Worm (Caenorhabditis elegans) whole organism, L1 larva: ENCODE measurements around the gene tbb-6.
A peak's percentile ranks its signal among the peaks of the same experiment; 100 is the strongest.

ENCODE experiments used
- C16A3.4 ChIP-seq: fragments of 150-350 bp; optimal IDR thresholded peaks from 2 replicates; lab custom pipeline; 2014; ENCODE audit warnings: missing biosample characterization, missing genetic modification characterization
- C34B4.2 ChIP-seq: sonication (generic microtip); optimal IDR thresholded peaks from 2 replicates; lab custom pipeline; 2017; ENCODE audit warnings: mild to moderate bottlenecking, missing genetic modification characterization, missing compliant biosample characterization
- ceh-8 ChIP-seq: fragments of 200-800 bp; sonication (Bioruptor generic); optimal IDR thresholded peaks from 2 replicates; lab custom pipeline; 2018; ENCODE audit warnings: mild to moderate bottlenecking, missing genetic modification characterization, moderate library complexity, missing compliant biosample characterization
- ceh-82 ChIP-seq, 3 experiments: fragments of 150-350 bp in 1 of 3; sonication (generic microtip) in 2 of 3; optimal IDR thresholded peaks; 2 replicates each; lab custom pipeline; 2014 to 2017; ENCODE audit warnings: missing biosample characterization in 3 of 3, missing genetic modification characterization in 3 of 3
- ceh-88 ChIP-seq: fragments of 200-800 bp; sonication (Bioruptor generic); IDR thresholded peaks from 2 replicates; pipeline ENCODE4 v1.3.6; 2022; ENCODE audit warnings: missing genetic modification characterization, missing compliant biosample characterization
- ceh-90 ChIP-seq: sonication (generic microtip); optimal IDR thresholded peaks from 2 replicates; lab custom pipeline; 2016; ENCODE audit warnings: missing genetic modification characterization, missing compliant biosample characterization
- ces-1 ChIP-seq: fragments of 150-350 bp; optimal IDR thresholded peaks from 2 replicates; lab custom pipeline; 2014; ENCODE audit warnings: missing biosample characterization, missing genetic modification reagents, missing genetic modification characterization
- dpl-1 ChIP-seq, 3 experiments: fragments of 150-350 bp in 2 of 3; sonication (generic microtip) in 1 of 3; optimal IDR thresholded peaks; 2 replicates each; lab custom pipeline; 2014 to 2017; ENCODE audit warnings: missing biosample characterization in 3 of 3, missing genetic modification characterization in 3 of 3, missing genetic modification reagents in 3 of 3
- dsc-1 ChIP-seq: sonication (generic microtip); optimal IDR thresholded peaks from 2 replicates; lab custom pipeline; 2016; ENCODE audit warnings: mild to moderate bottlenecking, missing genetic modification characterization, missing compliant biosample characterization
- efl-1 ChIP-seq, 4 experiments: fragments of 150-350 bp; optimal IDR thresholded peaks in 3 of 4; peaks in 1 of 4; 1 replicate in 1 of 4; 2 replicates in 3 of 4; lab custom pipeline; 2014; ENCODE audit warnings: missing biosample characterization in 2 of 4, missing genetic modification characterization in 2 of 4, missing genetic modification reagents in 2 of 4
- efl-3 ChIP-seq: fragments of 200-800 bp; sonication (Bioruptor generic); optimal IDR thresholded peaks from 2 replicates; lab custom pipeline; 2018; ENCODE audit warnings: mild to moderate bottlenecking, missing genetic modification characterization, missing compliant biosample characterization
- egl-13 ChIP-seq: sonication (generic microtip); optimal IDR thresholded peaks from 2 replicates; lab custom pipeline; 2016; ENCODE audit warnings: missing genotype, missing genetic modification reagents, missing genetic modification characterization, missing compliant biosample characterization
- egl-27 ChIP-seq, 2 experiments: fragments of 150-350 bp in 1 of 2; sonication (generic microtip); optimal IDR thresholded peaks; 3 replicates each; lab custom pipeline; 2017 to 2018; ENCODE audit warnings: missing biosample characterization in 2 of 2, missing genetic modification characterization in 2 of 2, missing genetic modification reagents in 2 of 2
- elt-2 ChIP-seq: sonication (generic microtip); optimal IDR thresholded peaks from 2 replicates; lab custom pipeline; 2016; ENCODE audit warnings: missing genetic modification characterization, mild to moderate bottlenecking, inconsistent platforms, missing compliant biosample characterization, missing genetic modification reagents
- fkh-10 ChIP-seq: sonication (generic microtip); optimal IDR thresholded peaks from 2 replicates; lab custom pipeline; 2017; ENCODE audit warnings: missing biosample characterization, missing genetic modification reagents, missing genetic modification characterization
- fkh-4 ChIP-seq: sonication (generic microtip); optimal IDR thresholded peaks from 2 replicates; lab custom pipeline; 2016; ENCODE audit warnings: missing compliant biosample characterization, missing genetic modification characterization, borderline replicate concordance
- fkh-8 ChIP-seq: sonication (generic microtip); optimal IDR thresholded peaks from 2 replicates; lab custom pipeline; 2016; ENCODE audit warnings: mild to moderate bottlenecking, missing genetic modification characterization, missing compliant biosample characterization
- grh-1 ChIP-seq: fragments of 200-800 bp; sonication (Bioruptor generic); IDR thresholded peaks from 2 replicates; pipeline ENCODE4 v1.3.6; 2022; ENCODE audit warnings: missing genetic modification reagents, missing genetic modification characterization, missing compliant biosample characterization
- hlh-17 ChIP-seq: fragments of 200-800 bp; sonication (Bioruptor generic); optimal IDR thresholded peaks from 2 replicates; lab custom pipeline; 2018; ENCODE audit warnings: missing genetic modification characterization, mild to moderate bottlenecking, missing compliant biosample characterization, moderate library complexity, borderline replicate concordance
- hpl-2 ChIP-seq: fragments of 150-350 bp; optimal IDR thresholded peaks from 2 replicates; lab custom pipeline; 2014; ENCODE audit warnings: missing biosample characterization, missing genetic modification reagents, missing genetic modification characterization
- isw-1 ChIP-seq: fragments of 200-800 bp; sonication (Bioruptor generic); IDR thresholded peaks from 2 replicates; pipeline ENCODE4 v1.3.6; 2022; ENCODE audit warnings: missing genetic modification characterization, missing compliant biosample characterization
- jun-1 ChIP-seq: fragments of 150-350 bp; optimal IDR thresholded peaks from 2 replicates; lab custom pipeline; 2014; ENCODE audit warnings: missing biosample characterization, missing genetic modification reagents, missing genetic modification characterization
- lin-13 ChIP-seq: fragments of 150-350 bp; optimal IDR thresholded peaks from 2 replicates; lab custom pipeline; 2014; ENCODE audit warnings: missing biosample characterization, missing genetic modification reagents, missing genetic modification characterization
- lin-14 ChIP-seq: fragments of 200-800 bp; sonication (Bioruptor generic); optimal IDR thresholded peaks from 2 replicates; lab custom pipeline; 2018; ENCODE audit warnings: mild to moderate bottlenecking, missing genetic modification characterization, moderate library complexity, missing compliant biosample characterization
- lin-15B ChIP-seq: fragments of 150-350 bp; sonication (generic microtip); optimal IDR thresholded peaks from 3 replicates; lab custom pipeline; 2014; ENCODE audit warnings: missing biosample characterization, missing genetic modification characterization
- lir-3 ChIP-seq: sonication (generic microtip); optimal IDR thresholded peaks from 2 replicates; lab custom pipeline; 2016; ENCODE audit warnings: mild to moderate bottlenecking, missing genetic modification characterization, moderate library complexity, missing compliant biosample characterization; ENCODE audit not compliant: poor library complexity
- lsy-2 ChIP-seq, 2 experiments: fragments of 150-350 bp; optimal IDR thresholded peaks; 2 replicates each; lab custom pipeline; 2014; ENCODE audit warnings: missing biosample characterization in 2 of 2, missing genetic modification characterization in 2 of 2
- mef-2 ChIP-seq: fragments of 150-350 bp; optimal IDR thresholded peaks from 2 replicates; lab custom pipeline; 2014; ENCODE audit warnings: missing biosample characterization, missing genetic modification characterization
- nhr-11 ChIP-seq: fragments of 150-350 bp; optimal IDR thresholded peaks from 2 replicates; lab custom pipeline; 2014; ENCODE audit warnings: missing biosample characterization, missing genetic modification characterization
- nhr-19 ChIP-seq: fragments of 200-800 bp; sonication (Bioruptor generic); conservative IDR thresholded peaks from 2 replicates; pipeline ENCODE4 v1.3.6; 2022; ENCODE audit warnings: missing genetic modification characterization, missing compliant biosample characterization
- nhr-237 ChIP-seq: fragments of 150-350 bp; optimal IDR thresholded peaks from 2 replicates; lab custom pipeline; 2014; ENCODE audit warnings: missing biosample characterization, missing genetic modification characterization
- nhr-76 ChIP-seq: sonication (generic microtip); optimal IDR thresholded peaks from 2 replicates; lab custom pipeline; 2017; ENCODE audit warnings: missing biosample characterization, missing genetic modification characterization
- nhr-77 ChIP-seq: fragments of 150-350 bp; optimal IDR thresholded peaks from 2 replicates; lab custom pipeline; 2014; ENCODE audit warnings: missing biosample characterization, missing genetic modification characterization
- nhr-84 ChIP-seq: sonication (generic microtip); optimal IDR thresholded peaks from 2 replicates; lab custom pipeline; 2017; ENCODE audit warnings: missing biosample characterization, missing genetic modification characterization
- nhr-85 ChIP-seq: sonication (generic microtip); peaks from one replicate; lab custom pipeline; 2016; ENCODE audit warnings: missing genetic modification characterization, inconsistent platforms, missing compliant biosample characterization
- nhr-90 ChIP-seq: sonication (generic microtip); optimal IDR thresholded peaks from 2 replicates; lab custom pipeline; 2016; ENCODE audit warnings: mild to moderate bottlenecking, missing genetic modification characterization, missing compliant biosample characterization; ENCODE audit not compliant: poor library complexity
- pag-3 ChIP-seq: sonication (generic microtip); optimal IDR thresholded peaks from 2 replicates; lab custom pipeline; 2017; ENCODE audit warnings: missing genetic modification characterization, mild to moderate bottlenecking, missing compliant biosample characterization, antibody characterized with exemption, borderline replicate concordance; ENCODE audit not compliant: insufficient read depth
- sptf-1 ChIP-seq: fragments of 150-350 bp; optimal IDR thresholded peaks from 2 replicates; lab custom pipeline; 2014; ENCODE audit warnings: missing biosample characterization, missing genetic modification characterization
- sup-37 ChIP-seq: fragments of 200-800 bp; sonication (Bioruptor generic); optimal IDR thresholded peaks from 2 replicates; lab custom pipeline; 2018; ENCODE audit warnings: mild to moderate bottlenecking, missing genetic modification characterization, missing compliant biosample characterization
- swsn-7 ChIP-seq: sonication (generic microtip); optimal IDR thresholded peaks from 2 replicates; lab custom pipeline; 2016; ENCODE audit warnings: missing genetic modification characterization, missing compliant biosample characterization
- unc-130 ChIP-seq: fragments of 150-350 bp; optimal IDR thresholded peaks from 2 replicates; lab custom pipeline; 2017; ENCODE audit warnings: missing biosample characterization, missing genetic modification characterization, inconsistent platforms
- unc-30 ChIP-seq: sonication (generic microtip); optimal IDR thresholded peaks from 2 replicates; lab custom pipeline; 2017; ENCODE audit warnings: missing biosample characterization, missing genetic modification characterization
- unc-62 ChIP-seq: fragments of 150-350 bp; optimal IDR thresholded peaks from 2 replicates; lab custom pipeline; 2014; ENCODE audit warnings: missing biosample characterization, missing genetic modification reagents, missing genetic modification characterization
- unc-86 ChIP-seq: sonication (generic microtip); optimal IDR thresholded peaks from 2 replicates; lab custom pipeline; 2016; ENCODE audit warnings: missing genetic modification characterization, missing compliant biosample characterization
- unc-98 ChIP-seq: fragments of 200-800 bp; sonication (Bioruptor generic); IDR thresholded peaks from 2 replicates; pipeline ENCODE4 v1.3.6; 2022; ENCODE audit warnings: missing genetic modification characterization, missing compliant biosample characterization
- vab-15 ChIP-seq: sonication (generic microtip); optimal IDR thresholded peaks from 2 replicates; lab custom pipeline; 2017; ENCODE audit warnings: missing genotype, mild to moderate bottlenecking, missing genetic modification characterization, missing compliant biosample characterization
- zag-1 ChIP-seq: fragments of 150-350 bp; optimal IDR thresholded peaks from 2 replicates; lab custom pipeline; 2014; ENCODE audit warnings: missing biosample characterization, missing genetic modification characterization
- ztf-11 ChIP-seq, 2 experiments: sonication (generic microtip); optimal IDR thresholded peaks; 2 replicates each; lab custom pipeline; 2016 to 2017; ENCODE audit warnings: missing genetic modification characterization in 2 of 2, missing biosample characterization in 1 of 2, missing compliant biosample characterization in 1 of 2

tbb-6 gene

ce11 chrV:12303453-12304077 is 42.2 kb downstream of the tbb-6 start (continued):
- TF ChIP-seq C34B4.2 (tag; lab: Kevin White, UChicago) (no peak), fkh-8 (peak; percentile 84), fkh-4 (tag; lab: Kevin White, UChicago) (peak; percentile 14), unc-98 (GFP tag; lab: Robert Waterston, UW) (peak; percentile 74), sup-37 (peak; percentile 69), lin-15B (tag; lab: Kevin White, UChicago) (peak; percentile 15), ces-1 (GFP tag; lab: Kevin White, UChicago) (no peak), lsy-2 (tag; optimal IDR thresholded peaks at IDR 0.05; lab: Kevin White, UChicago) (peak; percentile 73 to 77), unc-62 (GFP tag; lab: Kevin White, UChicago) (no peak), elt-2 (tag; lab: Kevin White, UChicago) (peak; percentile 76), egl-27 (tag; optimal IDR thresholded peaks at IDR 0.05; lab: Kevin White, UChicago) (no peak), nhr-85 (peak; percentile 93), lir-3 (tag; lab: Kevin White, UChicago) (peak; percentile 10), efl-1 (optimal IDR thresholded peaks at IDR 0.05; lab: Kevin White, UChicago) (peak; percentile 69 to 73), efl-1 (GFP tag; optimal IDR thresholded peaks at IDR 0.05 in 1 of 2; lab: Kevin White, UChicago) (peak; percentile 52 to 97), nhr-237 (tag; lab: Kevin White, UChicago) (peak; percentile 39), zag-1 (tag; lab: Kevin White, UChicago) (no peak), nhr-90 (tag; lab: Kevin White, UChicago) (peak; percentile 87), ceh-8 (GFP tag; lab: Kevin White, UChicago) (peak; percentile 60), ceh-82 (tag; optimal IDR thresholded peaks at IDR 0.05; lab: Kevin White, UChicago) (peak; percentile 69 to 88 (median 84)), dsc-1 (peak; percentile 91), pag-3 (tag; lab: Kevin White, UChicago) (peak; percentile 56), lin-14 (GFP tag; lab: Kevin White, UChicago) (peak; percentile 76), nhr-77 (tag; lab: Kevin White, UChicago) (peak; percentile 79), unc-130 (tag; lab: Kevin White, UChicago) (peak; percentile 65), swsn-7 (tag; lab: Kevin White, UChicago) (peak; percentile 87), dpl-1 (GFP tag; optimal IDR thresholded peaks at IDR 0.05; lab: Kevin White, UChicago) (peak; percentile 27 to 68 (median 56)), sptf-1 (no peak), ztf-11 (tag; optimal IDR thresholded peaks at IDR 0.05; lab: Kevin White, UChicago) (peak in 1 of 2 experiments; percentile 84), nhr-11 (tag; lab: Kevin White, UChicago) (peak; percentile 19), isw-1 (peak; percentile 23; the same call in 1 of the 2 replicates), hpl-2 (peak; percentile 26), vab-15 (peak; percentile 36), unc-86 (peak; percentile 77), hlh-17 (no peak), lin-13 (GFP tag; lab: Kevin White, UChicago) (peak; percentile 65), C16A3.4 (peak; percentile 77), fkh-10 (peak; percentile 56), grh-1 (GFP tag; lab: Robert Waterston, UW) (peak; percentile 74), nhr-19 (GFP tag; lab: Robert Waterston, UW) (peak; percentile 86), nhr-84 (tag; lab: Kevin White, UChicago) (no peak), ceh-90 (tag; lab: Kevin White, UChicago) (peak; percentile 23), mef-2 (tag; lab: Kevin White, UChicago) (no peak), nhr-76 (tag; lab: Kevin White, UChicago) (peak; percentile 78), egl-13 (tag; lab: Kevin White, UChicago) (peak; percentile 81), ceh-88 (peak; percentile 73), efl-3 (GFP tag; lab: Kevin White, UChicago) (peak; percentile 84), jun-1 (peak; percentile 85), unc-30 (no peak)
